Worm (Caenorhabditis elegans) whole organism, late embryonic: ENCODE data around the gene T19E7.6.

ENCODE experiments used
- F13H6.1 ChIP-seq: sonication (generic microtip); optimal IDR thresholded peaks from 2 replicates; lab custom pipeline; 2016; ENCODE audit warnings: missing genetic modification characterization, missing compliant biosample characterization
- K02D7.2 ChIP-seq: sonication (generic microtip); optimal IDR thresholded peaks from 2 replicates; lab custom pipeline; 2017; ENCODE audit warnings: mild to moderate bottlenecking, missing genetic modification characterization, missing compliant biosample characterization
- T23F11.4 ChIP-seq: fragments of 200-800 bp; sonication (Bioruptor generic); optimal IDR thresholded peaks from 2 replicates; lab custom pipeline; 2018; ENCODE audit warnings: mild to moderate bottlenecking, missing genetic modification characterization, missing compliant biosample characterization
- ahr-1 ChIP-seq: sonication (generic microtip); optimal IDR thresholded peaks from 2 replicates; lab custom pipeline; 2016; ENCODE audit warnings: missing genetic modification characterization, missing compliant biosample characterization
- ama-1 ChIP-seq: fragments of 150-350 bp; optimal IDR thresholded peaks from 2 replicates; lab custom pipeline; 2014
- ceh-14 ChIP-seq: sonication (generic microtip); optimal IDR thresholded peaks from 2 replicates; lab custom pipeline; 2016; ENCODE audit warnings: missing genotype, missing genetic modification characterization, missing compliant biosample characterization
- ceh-18 ChIP-seq: sonication (generic microtip); optimal IDR thresholded peaks from 2 replicates; lab custom pipeline; 2016; ENCODE audit warnings: missing genetic modification characterization, missing compliant biosample characterization
- ceh-19 ChIP-seq: fragments of 200-800 bp; sonication (Bioruptor generic); optimal IDR thresholded peaks from 2 replicates; lab custom pipeline; 2018; ENCODE audit warnings: mild to moderate bottlenecking, missing genetic modification characterization, missing compliant biosample characterization
- ceh-2 ChIP-seq: sonication (generic microtip); optimal IDR thresholded peaks from 2 replicates; lab custom pipeline; 2016; ENCODE audit warnings: missing genotype, missing genetic modification characterization, missing compliant biosample characterization
- ceh-34 ChIP-seq: sonication (generic microtip); optimal IDR thresholded peaks from 2 replicates; lab custom pipeline; 2016; ENCODE audit warnings: mild to moderate bottlenecking, missing genetic modification characterization, missing compliant biosample characterization
- ceh-48 ChIP-seq: sonication (generic microtip); optimal IDR thresholded peaks from 2 replicates; lab custom pipeline; 2016; ENCODE audit warnings: missing genetic modification characterization, inconsistent platforms, missing compliant biosample characterization
- ceh-6 ChIP-seq: fragments of 200-800 bp; sonication (Bioruptor generic); optimal IDR thresholded peaks from 2 replicates; lab custom pipeline; 2018; ENCODE audit warnings: mild to moderate bottlenecking, missing genetic modification characterization, missing compliant biosample characterization
- ceh-9 ChIP-seq: sonication (generic microtip); optimal IDR thresholded peaks from 2 replicates; lab custom pipeline; 2016; ENCODE audit warnings: mild to moderate bottlenecking, missing genetic modification characterization, inconsistent platforms, missing compliant biosample characterization
- che-1 ChIP-seq: sonication (generic microtip); optimal IDR thresholded peaks from 2 replicates; lab custom pipeline; 2016; ENCODE audit warnings: mild to moderate bottlenecking, missing genetic modification characterization, missing compliant biosample characterization
- dmd-4 ChIP-seq: sonication (generic microtip); optimal IDR thresholded peaks from 2 replicates; lab custom pipeline; 2016; ENCODE audit warnings: borderline replicate concordance, missing genetic modification characterization, missing compliant biosample characterization
- dve-1 ChIP-seq: sonication (generic microtip); optimal IDR thresholded peaks from 2 replicates; lab custom pipeline; 2017; ENCODE audit warnings: antibody characterized with exemption, mild to moderate bottlenecking, missing genetic modification characterization, missing compliant biosample characterization
- elt-2 ChIP-seq: sonication (generic microtip); optimal IDR thresholded peaks from 2 replicates; lab custom pipeline; 2016; ENCODE audit warnings: missing genetic modification reagents, missing genetic modification characterization, missing compliant biosample characterization
- elt-4 ChIP-seq: sonication (generic microtip); optimal IDR thresholded peaks from 2 replicates; lab custom pipeline; 2016; ENCODE audit warnings: missing genetic modification characterization, missing compliant biosample characterization
- eyg-1 ChIP-seq: sonication (generic microtip); optimal IDR thresholded peaks from 2 replicates; lab custom pipeline; 2016; ENCODE audit warnings: missing genotype, missing genetic modification characterization, missing compliant biosample characterization
- fax-1 ChIP-seq: sonication (generic microtip); optimal IDR thresholded peaks from 2 replicates; lab custom pipeline; 2016; ENCODE audit warnings: missing genotype, missing genetic modification characterization, missing compliant biosample characterization
- fkh-6 ChIP-seq: sonication (generic microtip); optimal IDR thresholded peaks from 2 replicates; lab custom pipeline; 2016; ENCODE audit warnings: missing genetic modification characterization, missing compliant biosample characterization
- hlh-30 ChIP-seq: sonication (generic microtip); optimal IDR thresholded peaks from 2 replicates; lab custom pipeline; 2017; ENCODE audit warnings: antibody characterized with exemption, missing genetic modification characterization, missing compliant biosample characterization; ENCODE audit not compliant: insufficient read depth
- lim-6 ChIP-seq: sonication (generic microtip); optimal IDR thresholded peaks from 2 replicates; lab custom pipeline; 2016; ENCODE audit warnings: missing genetic modification characterization, missing compliant biosample characterization
- madf-2 ChIP-seq: sonication (generic microtip); optimal IDR thresholded peaks from 2 replicates; lab custom pipeline; 2017; ENCODE audit warnings: missing genetic modification characterization, missing compliant biosample characterization
- nfya-1 ChIP-seq: sonication (generic microtip); optimal IDR thresholded peaks from 2 replicates; lab custom pipeline; 2017; ENCODE audit warnings: missing genetic modification characterization, mild to moderate bottlenecking, missing compliant biosample characterization, antibody characterized with exemption, moderate library complexity
- nhr-11 ChIP-seq: fragments of 150-350 bp; optimal IDR thresholded peaks from 2 replicates; lab custom pipeline; 2014; ENCODE audit warnings: missing biosample characterization, missing genetic modification characterization
- nhr-232 ChIP-seq: sonication (generic microtip); optimal IDR thresholded peaks from 2 replicates; lab custom pipeline; 2016; ENCODE audit warnings: missing genetic modification characterization, missing compliant biosample characterization
- pag-3 ChIP-seq: sonication (generic microtip); optimal IDR thresholded peaks from 2 replicates; lab custom pipeline; 2016; ENCODE audit warnings: missing compliant biosample characterization, missing genetic modification characterization, borderline replicate concordance
- pha-2 ChIP-seq: sonication (generic microtip); optimal IDR thresholded peaks from 2 replicates; lab custom pipeline; 2017; ENCODE audit warnings: mild to moderate bottlenecking, missing genetic modification characterization, missing compliant biosample characterization
- pqm-1 ChIP-seq: sonication (generic microtip); optimal IDR thresholded peaks from 2 replicates; lab custom pipeline; 2016; ENCODE audit warnings: missing genetic modification characterization, missing compliant biosample characterization
- ref-2 ChIP-seq: sonication (generic microtip); optimal IDR thresholded peaks from 2 replicates; lab custom pipeline; 2016; ENCODE audit warnings: missing genetic modification characterization, missing compliant biosample characterization
- sox-2 ChIP-seq: fragments of 200-800 bp; sonication (Bioruptor generic); IDR thresholded peaks from 2 replicates; pipeline ENCODE4 v1.3.6; 2022; ENCODE audit warnings: missing genetic modification reagents, missing genetic modification characterization, missing compliant biosample characterization
- tbx-2 ChIP-seq: sonication (generic microtip); optimal IDR thresholded peaks from 2 replicates; lab custom pipeline; 2016; ENCODE audit warnings: missing genetic modification characterization, missing compliant biosample characterization
- ttx-3 ChIP-seq: sonication (generic microtip); optimal IDR thresholded peaks from 2 replicates; lab custom pipeline; 2016; ENCODE audit warnings: missing genetic modification reagents, missing genetic modification characterization, missing compliant biosample characterization
- unc-3 ChIP-seq, 2 experiments: fragments of 200-800 bp in 1 of 2; sonication (Bioruptor generic) in 1 of 2; sonication (generic microtip) in 1 of 2; conservative IDR thresholded peaks in 1 of 2; optimal IDR thresholded peaks in 1 of 2; 2 replicates each; pipeline versions ENCODE4 v1.3.6 to Lab custom; 2016 to 2022; ENCODE audit warnings: missing compliant biosample characterization in 2 of 2, missing genetic modification characterization in 2 of 2, missing genetic modification reagents in 1 of 2
- unc-42 ChIP-seq: sonication (generic microtip); optimal IDR thresholded peaks from 2 replicates; lab custom pipeline; 2016; ENCODE audit warnings: missing genotype, missing genetic modification characterization, missing compliant biosample characterization
- zip-5 ChIP-seq: sonication (generic microtip); optimal IDR thresholded peaks from 2 replicates; lab custom pipeline; 2016; ENCODE audit warnings: missing genetic modification characterization, missing compliant biosample characterization

Gene T19E7.6

ce11 chrIV:5669459-5669858, at the start of gene T19E7.6:
TSS of gene T19E7.6 (minus strand) at chrIV:5669503.
- TF ChIP-seq che-1 (tag; lab: Kevin White, UChicago), result no peak
- no peak for TF ChIP-seq ceh-9
- no peak for TF ChIP-seq elt-2 (tag; lab: Kevin White, UChicago)
- TF ChIP-seq lim-6 (tag; lab: Kevin White, UChicago), result no peak
- no peak for TF ChIP-seq sox-2
- TF ChIP-seq ceh-18, result no peak
- no peak for TF ChIP-seq K02D7.2 (tag; lab: Kevin White, UChicago)
- TF ChIP-seq madf-2, result no peak
- no peak for TF ChIP-seq ceh-6 (GFP tag; lab: Kevin White, UChicago)
- no peak for TF ChIP-seq elt-4 (tag; lab: Kevin White, UChicago)
- no peak for TF ChIP-seq F13H6.1

- TF ChIP-seq ceh-48 (tag; lab: Kevin White, UChicago), result no peak
- peak; percentile 97 for TF ChIP-seq nfya-1 (tag; lab: Kevin White, UChicago)
- no peak for TF ChIP-seq zip-5
These were observed 46.2 kb upstream of the T19E7.6 start for ce11 chrIV:5715341-5716112.

ce11 chrIV:5708796-5709195, 39.5 kb upstream of the T19E7.6 start, which contains the start of gene C55C3.1:
TSS of gene C55C3.1 (plus strand) at chrIV:5709096.
- TF ChIP-seq ref-2 (tag; lab: Kevin White, UChicago) (no peak), dmd-4 (no peak), unc-42 (tag; lab: Kevin White, UChicago) (no peak), elt-2 (tag; lab: Kevin White, UChicago) (peak; percentile 20), ceh-14 (no peak), dve-1 (no peak), tbx-2 (tag; lab: Kevin White, UChicago) (no peak), che-1 (tag; lab: Kevin White, UChicago) (no peak), hlh-30 (no peak)

- TF ChIP-seq F13H6.1 (no peak), elt-2 (tag; lab: Kevin White, UChicago) (no peak), ceh-2 (no peak), ceh-6 (GFP tag; lab: Kevin White, UChicago) (no peak), T23F11.4 (GFP tag; lab: Kevin White, UChicago) (no peak), fax-1 (tag; lab: Kevin White, UChicago) (no peak), nhr-11 (no peak), zip-5 (no peak), che-1 (tag; lab: Kevin White, UChicago) (no peak), unc-3 (GFP tag; conservative IDR thresholded peaks at IDR 0.05; lab: Robert Waterston, UW) (no peak), unc-3 (tag; optimal IDR thresholded peaks at IDR 0.05; lab: Kevin White, UChicago) (no peak), ama-1 (no peak), ceh-34 (tag; lab: Kevin White, UChicago) (no peak), ttx-3 (tag; lab: Kevin White, UChicago) (no peak), ceh-19 (no peak)
These were observed 37.3 kb upstream of the T19E7.6 start for ce11 chrIV:5706603-5707002.

ce11 chrIV:5703917-5704316, 34.6 kb upstream of the T19E7.6 start:
- TF ChIP-seq pqm-1 (tag; lab: Kevin White, UChicago) (no peak), ttx-3 (tag; lab: Kevin White, UChicago) (no peak), sox-2 (no peak), eyg-1 (tag; lab: Kevin White, UChicago) (no peak), ahr-1 (tag; lab: Kevin White, UChicago) (no peak), ceh-48 (tag; lab: Kevin White, UChicago) (no peak), ceh-14 (no peak), pha-2 (tag; lab: Kevin White, UChicago) (no peak), ref-2 (tag; lab: Kevin White, UChicago) (no peak), unc-42 (tag; lab: Kevin White, UChicago) (no peak), ceh-18 (no peak), nhr-232 (no peak), lim-6 (tag; lab: Kevin White, UChicago) (no peak), pag-3 (tag; lab: Kevin White, UChicago) (no peak), fkh-6 (tag; lab: Kevin White, UChicago) (no peak)
